Worm (Caenorhabditis elegans) whole organism, L2 larva: Measurements from ENCODE around the gene rgs-9.

ENCODE experiments used
- C34F6.9 ChIP-seq: fragments of 150-350 bp; optimal IDR thresholded peaks from 2 replicates; lab custom pipeline; 2014; ENCODE audit warnings: missing biosample characterization, missing genetic modification characterization
- F13H6.1 ChIP-seq: sonication (generic microtip); optimal IDR thresholded peaks from 2 replicates; lab custom pipeline; 2016; ENCODE audit warnings: missing genetic modification characterization, missing compliant biosample characterization
- R02D3.7 ChIP-seq: fragments of 150-350 bp; optimal IDR thresholded peaks from 2 replicates; lab custom pipeline; 2014; ENCODE audit warnings: missing biosample characterization, missing genetic modification characterization
- Y55F3AM.14 ChIP-seq: fragments of 200-800 bp; sonication (Bioruptor generic); optimal IDR thresholded peaks from 2 replicates; lab custom pipeline; 2018; ENCODE audit warnings: mild to moderate bottlenecking, missing genetic modification characterization, missing compliant biosample characterization
- ZK546.5 ChIP-seq: sonication (generic microtip); optimal IDR thresholded peaks from 2 replicates; lab custom pipeline; 2017; ENCODE audit warnings: missing biosample characterization, missing genetic modification characterization
- aly-2 ChIP-seq: fragments of 150-350 bp; optimal IDR thresholded peaks from 2 replicates; lab custom pipeline; 2014; ENCODE audit warnings: missing biosample characterization, missing genetic modification characterization
- ama-1 ChIP-seq: fragments of 150-350 bp; optimal IDR thresholded peaks from 2 replicates; lab custom pipeline; 2018; ENCODE audit warnings: inconsistent platforms
- ceh-16 ChIP-seq: fragments of 150-350 bp; optimal IDR thresholded peaks from 2 replicates; lab custom pipeline; 2014; ENCODE audit warnings: missing biosample characterization, missing genetic modification characterization
- ceh-82 ChIP-seq: fragments of 150-350 bp; optimal IDR thresholded peaks from 2 replicates; lab custom pipeline; 2014; ENCODE audit warnings: missing biosample characterization, missing genetic modification characterization
- crh-2 ChIP-seq: sonication (generic microtip); optimal IDR thresholded peaks from 2 replicates; lab custom pipeline; 2017; ENCODE audit warnings: missing biosample characterization, missing genetic modification characterization
- dmd-4 ChIP-seq: sonication (generic microtip); optimal IDR thresholded peaks from 2 replicates; lab custom pipeline; 2017; ENCODE audit warnings: missing biosample characterization, missing genetic modification characterization
- egl-27 ChIP-seq: sonication (generic microtip); optimal IDR thresholded peaks from 3 replicates; lab custom pipeline; 2017; ENCODE audit warnings: missing biosample characterization, missing genetic modification reagents, missing genetic modification characterization
- elt-1 ChIP-seq: fragments of 150-350 bp; optimal IDR thresholded peaks from 2 replicates; lab custom pipeline; 2014; ENCODE audit warnings: missing biosample characterization, missing genetic modification characterization
- elt-3 ChIP-seq: sonication (generic microtip); optimal IDR thresholded peaks from 2 replicates; lab custom pipeline; 2017; ENCODE audit warnings: missing biosample characterization, missing genetic modification characterization
- gmeb-1 ChIP-seq: fragments of 150-350 bp; optimal IDR thresholded peaks from 2 replicates; lab custom pipeline; 2014; ENCODE audit warnings: missing biosample characterization, missing genetic modification characterization
- lin-11 ChIP-seq: fragments of 150-350 bp; sonication (generic microtip); optimal IDR thresholded peaks from 2 replicates; lab custom pipeline; 2014; ENCODE audit warnings: missing biosample characterization, missing genetic modification characterization, inconsistent platforms, mixed read lengths
- lin-13 ChIP-seq: fragments of 150-350 bp; optimal IDR thresholded peaks from 2 replicates; lab custom pipeline; 2014; ENCODE audit warnings: missing biosample characterization, missing genetic modification reagents, missing genetic modification characterization
- lin-39 ChIP-seq: fragments of 150-350 bp; optimal IDR thresholded peaks from 2 replicates; lab custom pipeline; 2014; ENCODE audit warnings: missing biosample characterization, missing genetic modification reagents, missing genetic modification characterization
- mab-5 ChIP-seq: fragments of 150-350 bp; optimal IDR thresholded peaks from 2 replicates; lab custom pipeline; 2014; ENCODE audit warnings: missing biosample characterization, missing genetic modification characterization
- mbf-1 ChIP-seq: sonication (generic microtip); optimal IDR thresholded peaks from 2 replicates; lab custom pipeline; 2017; ENCODE audit warnings: missing biosample characterization, missing genetic modification characterization
- mdl-1 ChIP-seq, 2 experiments: fragments of 150-350 bp in 1 of 2; sonication (generic microtip) in 1 of 2; optimal IDR thresholded peaks; 2 replicates each; lab custom pipeline; 2017; ENCODE audit warnings: missing biosample characterization in 2 of 2, missing genetic modification characterization in 2 of 2
- nhr-12 ChIP-seq: fragments of 150-350 bp; optimal IDR thresholded peaks from 2 replicates; lab custom pipeline; 2014; ENCODE audit warnings: missing biosample characterization, missing genetic modification characterization
- nhr-129 ChIP-seq: fragments of 150-350 bp; optimal IDR thresholded peaks from 2 replicates; lab custom pipeline; 2014; ENCODE audit warnings: missing biosample characterization, missing genetic modification characterization
- nhr-237 ChIP-seq: fragments of 150-350 bp; optimal IDR thresholded peaks from 2 replicates; lab custom pipeline; 2014; ENCODE audit warnings: missing biosample characterization, missing genetic modification characterization
- nhr-25 ChIP-seq: fragments of 150-350 bp; sonication (generic microtip); optimal IDR thresholded peaks from 3 replicates; lab custom pipeline; 2014; ENCODE audit warnings: missing biosample characterization, missing genetic modification characterization
- nhr-6 ChIP-seq: fragments of 150-350 bp; optimal IDR thresholded peaks from 2 replicates; lab custom pipeline; 2014; ENCODE audit warnings: missing biosample characterization, missing genetic modification characterization
- peb-1 ChIP-seq: fragments of 150-350 bp; optimal IDR thresholded peaks from 2 replicates; lab custom pipeline; 2014; ENCODE audit warnings: missing biosample characterization, missing genetic modification characterization
- sem-4 ChIP-seq: fragments of 150-350 bp; optimal IDR thresholded peaks from 2 replicates; lab custom pipeline; 2014; ENCODE audit warnings: missing biosample characterization, missing genetic modification reagents, missing genetic modification characterization
- skn-1 ChIP-seq: sonication (generic microtip); optimal IDR thresholded peaks from 2 replicates; lab custom pipeline; 2017; ENCODE audit warnings: missing biosample characterization, missing genetic modification characterization
- sma-3 ChIP-seq: sonication (generic microtip); optimal IDR thresholded peaks from 2 replicates; lab custom pipeline; 2016; ENCODE audit warnings: missing genetic modification reagents, missing genetic modification characterization, missing compliant biosample characterization
- sma-9 ChIP-seq, 2 experiments: fragments of 150-350 bp in 1 of 2; sonication (generic microtip) in 1 of 2; optimal IDR thresholded peaks; 2 replicates each; lab custom pipeline; 2014 to 2016; ENCODE audit warnings: missing genetic modification characterization in 2 of 2, mild to moderate bottlenecking in 1 of 2, missing biosample characterization in 1 of 2, missing compliant biosample characterization in 1 of 2, missing genetic modification reagents in 1 of 2, moderate library complexity in 1 of 2
- snpc-4 ChIP-seq: fragments of 150-350 bp; optimal IDR thresholded peaks from 2 replicates; lab custom pipeline; 2014; ENCODE audit warnings: missing biosample characterization, missing genetic modification characterization
- unc-55 ChIP-seq: fragments of 150-350 bp; sonication (generic microtip); optimal IDR thresholded peaks from 3 replicates; lab custom pipeline; 2014; ENCODE audit warnings: missing biosample characterization, missing genetic modification reagents, missing genetic modification characterization
- unc-62 ChIP-seq: fragments of 150-350 bp; optimal IDR thresholded peaks from 2 replicates; lab custom pipeline; 2014; ENCODE audit warnings: missing biosample characterization, missing genetic modification reagents, missing genetic modification characterization
- zag-1 ChIP-seq: fragments of 150-350 bp; optimal IDR thresholded peaks from 2 replicates; lab custom pipeline; 2014; ENCODE audit warnings: missing biosample characterization, missing genetic modification characterization
- ztf-11 ChIP-seq: sonication (generic microtip); optimal IDR thresholded peaks from 2 replicates; lab custom pipeline; 2017; ENCODE audit warnings: missing biosample characterization, missing genetic modification characterization

The rgs-9 gene

DNA sequence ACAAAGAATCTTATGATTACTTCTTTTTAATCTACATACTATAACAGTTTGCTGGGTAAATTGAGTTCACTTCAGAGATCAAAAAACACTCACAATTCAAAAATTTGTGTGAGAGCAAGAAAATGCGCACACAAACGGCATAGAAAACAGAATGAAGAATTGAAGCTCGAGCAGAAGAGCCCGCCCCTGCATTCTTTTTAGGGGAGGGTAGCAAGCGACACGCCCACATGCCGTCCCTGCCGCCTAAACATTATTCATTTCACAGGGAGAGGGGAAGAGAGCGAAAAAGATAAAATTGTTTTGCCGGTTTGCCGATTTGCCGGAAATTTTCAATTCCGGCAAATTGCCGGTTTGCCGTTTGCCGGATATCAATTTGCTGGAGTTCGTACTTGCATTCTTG, 5.7 kb upstream of the rgs-9 start (continued):
- peak; percentile 82 for TF ChIP-seq nhr-237 (tag; lab: Kevin White, UChicago)
- no peak for TF ChIP-seq nhr-25 (tag; lab: Kevin White, UChicago)
- TF ChIP-seq elt-3 (tag; lab: Kevin White, UChicago): no peak
- peak; percentile 92 for TF ChIP-seq unc-55 (GFP tag; lab: Kevin White, UChicago)
- no peak for TF ChIP-seq elt-1 (tag; lab: Kevin White, UChicago)
- peak; percentile 84 for TF ChIP-seq lin-11
- TF ChIP-seq aly-2 (tag; lab: Kevin White, UChicago): no peak
- TF ChIP-seq R02D3.7 (tag; lab: Kevin White, UChicago): peak; percentile 18
- TF ChIP-seq skn-1 (tag; lab: Kevin White, UChicago): no peak
- peak; percentile 15 for TF ChIP-seq Y55F3AM.14

DNA sequence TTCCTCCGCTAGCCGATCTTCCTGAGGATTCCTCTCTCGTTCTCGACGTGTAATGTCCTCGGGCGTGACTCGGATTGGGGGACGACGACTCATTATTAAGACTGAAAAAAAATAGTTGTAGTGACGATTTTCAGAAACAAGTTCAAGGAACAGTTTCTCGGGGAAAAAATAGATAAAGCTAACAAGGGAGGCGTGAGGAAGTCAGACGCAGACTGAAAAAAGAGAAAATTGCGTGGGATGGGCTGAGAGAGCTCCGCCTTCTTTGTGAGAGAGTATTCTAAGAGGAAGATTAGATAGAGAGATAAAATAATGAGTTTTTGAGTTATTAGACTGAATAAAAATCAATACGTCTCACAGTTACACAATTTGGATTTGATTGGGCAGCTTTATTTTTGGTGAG, 1.8 kb upstream of the rgs-9 start, which contains the start of gene ZC53.1:
Gene ZC53.1, minus strand, starts transcription at position 101 of the 400 bp plus-strand sequence.
- TF ChIP-seq nhr-237 (tag; lab: Kevin White, UChicago) (no peak), ceh-16 (tag; lab: Kevin White, UChicago) (no peak), Y55F3AM.14 (no peak), F13H6.1 (no peak), egl-27 (tag; lab: Kevin White, UChicago) (no peak), ztf-11 (no peak), sma-9 (GFP tag; optimal IDR thresholded peaks at IDR 0.05; lab: Kevin White, UChicago) (no peak), sma-9 (tag; optimal IDR thresholded peaks at IDR 0.05; lab: Kevin White, UChicago) (no peak), lin-13 (GFP tag; lab: Kevin White, UChicago) (no peak), mbf-1 (tag; lab: Kevin White, UChicago) (no peak), ceh-82 (tag; lab: Kevin White, UChicago) (no peak), peb-1 (tag; lab: Kevin White, UChicago) (no peak), nhr-129 (tag; lab: Kevin White, UChicago) (no peak), aly-2 (tag; lab: Kevin White, UChicago) (no peak), unc-55 (GFP tag; lab: Kevin White, UChicago) (no peak), zag-1 (tag; lab: Kevin White, UChicago) (no peak), sma-3 (GFP tag; lab: Kevin White, UChicago) (no peak)

DNA sequence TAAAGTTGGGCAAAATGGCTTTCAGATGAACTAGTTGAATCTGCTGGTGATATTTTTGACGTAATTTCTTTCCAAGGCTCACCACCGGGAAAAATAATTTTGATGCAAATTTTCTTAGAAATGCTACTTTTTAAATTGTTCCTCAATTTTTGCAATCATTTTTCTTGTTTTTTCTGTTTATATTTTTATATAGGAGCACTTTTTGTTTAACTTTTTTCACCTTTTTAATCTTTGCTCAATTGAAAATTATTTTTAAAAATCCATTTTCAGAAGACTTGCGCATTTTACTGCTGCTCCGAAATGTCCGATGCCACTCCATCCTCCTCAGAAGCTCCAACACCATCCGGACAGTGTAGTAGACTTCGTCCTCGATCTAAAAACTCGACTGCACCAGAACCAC, 2.1 kb downstream of the rgs-9 start, which contains the start of gene dot-1.5:
Gene dot-1.5, plus strand, starts transcription at position 301 of the 400 bp plus-strand sequence.
- TF ChIP-seq ama-1 (lab: Kevin White, UChicago) (no peak), crh-2 (no peak), elt-1 (tag; lab: Kevin White, UChicago) (no peak), Y55F3AM.14 (no peak), C34F6.9 (no peak), mdl-1 (tag; optimal IDR thresholded peaks at IDR 0.05; lab: Kevin White, UChicago) (no peak)

DNA sequence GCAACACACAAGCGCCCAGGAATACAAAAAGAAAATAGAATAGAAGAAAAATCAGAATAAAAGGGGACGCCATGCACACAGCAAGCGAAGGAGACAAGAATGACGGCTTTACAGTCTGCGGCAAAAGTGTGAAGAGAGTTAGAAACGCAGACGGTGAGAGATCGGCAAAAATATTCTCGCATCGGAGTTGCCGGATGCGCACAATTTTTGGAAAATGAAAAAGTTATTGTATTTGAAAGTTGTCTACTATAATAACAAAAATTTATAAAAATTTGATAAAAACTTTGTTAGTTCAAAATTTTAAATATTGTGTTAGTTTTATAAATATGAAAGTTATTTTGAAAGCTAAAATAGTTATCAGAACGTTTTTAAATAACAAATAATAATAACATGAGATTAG, 7.2 kb downstream of the rgs-9 start, which contains the start of gene ZC53.22:
Gene ZC53.22, minus strand, starts transcription at position 101 of the 400 bp plus-strand sequence.
- TF ChIP-seq egl-27 (tag; lab: Kevin White, UChicago): no peak
- no peak for TF ChIP-seq lin-39 (tag; lab: Kevin White, UChicago)
- no peak for TF ChIP-seq elt-1 (tag; lab: Kevin White, UChicago)
- no peak for TF ChIP-seq sem-4
- no peak for TF ChIP-seq ama-1 (lab: Kevin White, UChicago)
- no peak for TF ChIP-seq Y55F3AM.14
- TF ChIP-seq elt-3 (tag; lab: Kevin White, UChicago): no peak
- no peak for TF ChIP-seq unc-62 (GFP tag; lab: Kevin White, UChicago)
- TF ChIP-seq nhr-6 (tag; lab: Kevin White, UChicago): no peak
- TF ChIP-seq nhr-12: no peak
- no peak for TF ChIP-seq snpc-4
- no peak for TF ChIP-seq mbf-1 (tag; lab: Kevin White, UChicago)
- no peak for TF ChIP-seq gmeb-1 (tag; lab: Kevin White, UChicago)
- no peak for TF ChIP-seq sma-9 (GFP tag; optimal IDR thresholded peaks at IDR 0.05; lab: Kevin White, UChicago)
- no peak for TF ChIP-seq sma-9 (tag; optimal IDR thresholded peaks at IDR 0.05; lab: Kevin White, UChicago)
- no peak for TF ChIP-seq lin-11

DNA sequence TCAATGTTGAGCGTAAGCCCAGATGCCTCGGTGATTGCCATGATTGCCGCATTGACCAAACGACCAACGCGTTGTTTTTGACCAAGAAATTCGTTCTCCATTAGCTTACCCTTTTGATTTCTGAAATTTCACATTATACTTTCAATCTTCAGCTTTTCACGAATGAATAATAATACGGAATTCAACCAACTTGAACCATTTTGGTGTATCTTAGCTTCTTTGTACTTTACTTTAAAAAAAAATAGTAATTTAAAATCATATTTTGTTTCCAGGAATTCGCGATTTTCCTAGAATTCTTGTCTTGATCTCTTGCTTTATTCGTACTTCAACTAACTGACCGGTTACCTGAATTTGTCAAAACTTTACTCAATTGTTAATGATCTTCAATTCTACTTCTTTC, 9.1 kb downstream of the rgs-9 start, which contains the start of gene ZC53.2:
Gene ZC53.2, minus strand, starts transcription at position 101 of the 400 bp plus-strand sequence.
- no peak for TF ChIP-seq ceh-82 (tag; lab: Kevin White, UChicago)
- no peak for TF ChIP-seq mab-5 (tag; lab: Kevin White, UChicago)
- TF ChIP-seq nhr-25 (tag; lab: Kevin White, UChicago): no peak
- TF ChIP-seq sem-4: no peak
- TF ChIP-seq ZK546.5: no peak
- TF ChIP-seq nhr-237 (tag; lab: Kevin White, UChicago): no peak
- TF ChIP-seq ama-1 (lab: Kevin White, UChicago): no peak
- no peak for TF ChIP-seq Y55F3AM.14
- no peak for TF ChIP-seq skn-1 (tag; lab: Kevin White, UChicago)
- TF ChIP-seq dmd-4 (tag; lab: Kevin White, UChicago): no peak
- no peak for TF ChIP-seq mdl-1 (tag; optimal IDR thresholded peaks at IDR 0.05; lab: Kevin White, UChicago)
- no peak for TF ChIP-seq aly-2 (tag; lab: Kevin White, UChicago)
- no peak for TF ChIP-seq F13H6.1
- no peak for TF ChIP-seq elt-3 (tag; lab: Kevin White, UChicago)
- TF ChIP-seq, all 48 proteins: peak for 0
